Fruit fly (Drosophila melanogaster) whole organism, embryonic: ENCODE results near the gene Dnai2.
A peak's percentile ranks its signal among the peaks of the same experiment; 100 is the strongest.

ENCODE experiments used
- Abd-B ChIP-seq: fragments of 200-800 bp; sonication (Bioruptor generic); optimal IDR thresholded peaks from 2 replicates; lab custom pipeline; 2018; ENCODE audit warnings: missing biosample characterization, mild to moderate bottlenecking, missing genetic modification characterization, moderate library complexity
- C15 ChIP-seq: fragments of 200-800 bp; sonication (Bioruptor generic); IDR thresholded peaks from 3 replicates; pipeline ENCODE4 v1.3.6; 2022; ENCODE audit warnings: missing biosample characterization, missing genetic modification characterization
- CG12104 ChIP-seq: fragments of 200-800 bp; sonication (Bioruptor generic); optimal IDR thresholded peaks from 3 replicates; lab custom pipeline; 2016; ENCODE audit warnings: missing biosample characterization, missing genetic modification characterization
- CG12155 ChIP-seq: fragments of 200-800 bp; sonication (Bioruptor generic); optimal IDR thresholded peaks from 3 replicates; lab custom pipeline; 2016; ENCODE audit warnings: missing biosample characterization, missing genetic modification characterization
- CG12769 ChIP-seq: fragments of 200-800 bp; sonication (Bioruptor generic); optimal IDR thresholded peaks from 2 replicates; lab custom pipeline; 2019; ENCODE audit warnings: missing biosample characterization, mild to moderate bottlenecking, missing genetic modification characterization, moderate library complexity
- CG13894 ChIP-seq: fragments of 200-800 bp; sonication (Bioruptor generic); optimal IDR thresholded peaks from 3 replicates; lab custom pipeline; 2018; ENCODE audit warnings: missing biosample characterization, mild to moderate bottlenecking, missing genetic modification characterization, moderate library complexity
- CG1647 ChIP-seq: fragments of 200-800 bp; sonication (Bioruptor generic); optimal IDR thresholded peaks from 3 replicates; lab custom pipeline; 2016; ENCODE audit warnings: missing biosample characterization, missing genetic modification characterization
- CG16863 ChIP-seq: fragments of 200-800 bp; sonication (Bioruptor generic); optimal IDR thresholded peaks from 3 replicates; lab custom pipeline; 2016; ENCODE audit warnings: missing biosample characterization, missing genetic modification characterization
- CG17328 ChIP-seq: fragments of 200-800 bp; sonication (Bioruptor generic); IDR thresholded peaks from 2 replicates; pipeline ENCODE4 v1.3.6; 2022; ENCODE audit warnings: missing biosample characterization, missing genetic modification characterization
- CG17612 ChIP-seq: fragments of 200-800 bp; sonication (Bioruptor generic); IDR thresholded peaks from 2 replicates; pipeline ENCODE4 v1.3.6; 2022; ENCODE audit warnings: missing biosample characterization, missing genetic modification characterization
- CG17912 ChIP-seq: fragments of 200-800 bp; sonication (Bioruptor generic); optimal IDR thresholded peaks from 2 replicates; lab custom pipeline; 2018; ENCODE audit warnings: missing biosample characterization, mild to moderate bottlenecking, missing genetic modification characterization
- CG18011 ChIP-seq: fragments of 200-800 bp; sonication (Bioruptor generic); optimal IDR thresholded peaks from 2 replicates; lab custom pipeline; 2017; ENCODE audit warnings: missing biosample characterization, missing genetic modification characterization, mild to moderate bottlenecking, moderate library complexity, missing genotype
- CG18764 ChIP-seq: fragments of 200-800 bp; sonication (Bioruptor generic); optimal IDR thresholded peaks from 3 replicates; lab custom pipeline; 2016; ENCODE audit warnings: missing biosample characterization, missing genetic modification characterization
- CG2116 ChIP-seq: fragments of 200-800 bp; sonication (Bioruptor generic); optimal IDR thresholded peaks from 3 replicates; lab custom pipeline; 2018; ENCODE audit warnings: missing biosample characterization, mild to moderate bottlenecking, missing genetic modification characterization
- CG3065 ChIP-seq: fragments of 200-800 bp; sonication (Bioruptor generic); optimal IDR thresholded peaks from 2 replicates; lab custom pipeline; 2016; ENCODE audit warnings: missing biosample characterization, missing genetic modification characterization
- CG3995 ChIP-seq: fragments of 200-800 bp; sonication (Bioruptor generic); optimal IDR thresholded peaks from 3 replicates; lab custom pipeline; 2016; ENCODE audit warnings: missing biosample characterization, missing genetic modification characterization
- CG4282 ChIP-seq: fragments of 200-800 bp; sonication (Bioruptor generic); optimal IDR thresholded peaks from 2 replicates; lab custom pipeline; 2016; ENCODE audit warnings: missing biosample characterization, missing genetic modification characterization
- CG6689 ChIP-seq: fragments of 200-800 bp; sonication (Bioruptor generic); IDR thresholded peaks from 2 replicates; pipeline ENCODE4 v1.3.6; 2022; ENCODE audit warnings: missing biosample characterization, missing genetic modification characterization
- CG6765 ChIP-seq: fragments of 200-800 bp; sonication (Bioruptor generic); optimal IDR thresholded peaks from 3 replicates; lab custom pipeline; 2017; ENCODE audit warnings: missing biosample characterization, mild to moderate bottlenecking, missing genetic modification characterization
- CG9437 ChIP-seq: fragments of 200-800 bp; sonication (Bioruptor generic); optimal IDR thresholded peaks from 2 replicates; lab custom pipeline; 2018; ENCODE audit warnings: missing biosample characterization, mild to moderate bottlenecking, missing genetic modification characterization
- CG9727 ChIP-seq: fragments of 200-800 bp; sonication (Bioruptor generic); optimal IDR thresholded peaks from 3 replicates; lab custom pipeline; 2017; ENCODE audit warnings: missing biosample characterization, mild to moderate bottlenecking, missing genetic modification characterization
- D19A ChIP-seq: fragments of 200-800 bp; optimal IDR thresholded peaks from 3 replicates; lab custom pipeline; 2019; ENCODE audit warnings: missing biosample characterization, mild to moderate bottlenecking, missing genetic modification characterization, moderate library complexity
- E2f2 ChIP-seq: fragments of 200-800 bp; sonication (Bioruptor generic); IDR thresholded peaks from 2 replicates; pipeline ENCODE4 v1.3.6; 2022; ENCODE audit warnings: missing biosample characterization, missing genetic modification characterization
- GATAe ChIP-seq: fragments of 200-800 bp; sonication (Bioruptor generic); conservative IDR thresholded peaks from 2 replicates; pipeline ENCODE4 v1.3.6; 2022; ENCODE audit warnings: missing biosample characterization, missing genetic modification characterization
- Lhr ChIP-seq: fragments of 200-800 bp; sonication (Bioruptor generic); optimal IDR thresholded peaks from 3 replicates; lab custom pipeline; 2017; ENCODE audit warnings: mild to moderate bottlenecking, missing biosample characterization, missing genetic modification reagents, missing genetic modification characterization
- NC2β ChIP-seq: fragments of 200-800 bp; sonication (Bioruptor generic); optimal IDR thresholded peaks from 2 replicates; lab custom pipeline; 2016; ENCODE audit warnings: missing biosample characterization, missing genetic modification characterization
- Rfx ChIP-seq: fragments of 200-800 bp; sonication (Bioruptor generic); IDR thresholded peaks from 2 replicates; pipeline ENCODE4 v1.3.6; 2022; ENCODE audit warnings: missing biosample characterization, missing genetic modification characterization
- Rx ChIP-seq: fragments of 200-800 bp; sonication (Bioruptor generic); IDR thresholded peaks from 2 replicates; pipeline ENCODE4 v1.3.6; 2022; ENCODE audit warnings: missing biosample characterization, missing genetic modification characterization
- ara ChIP-seq: fragments of 200-800 bp; sonication (Bioruptor generic); IDR thresholded peaks from 2 replicates; pipeline ENCODE4 v1.3.6; 2022; ENCODE audit warnings: missing biosample characterization, missing genetic modification characterization
- bab2 ChIP-seq: fragments of 200-800 bp; sonication (Bioruptor generic); optimal IDR thresholded peaks from 2 replicates; lab custom pipeline; 2016; ENCODE audit warnings: missing biosample characterization, missing genetic modification characterization
- bsh ChIP-seq, 2 experiments: fragments of 200-800 bp; sonication (Bioruptor generic); optimal IDR thresholded peaks; 2 replicates each; lab custom pipeline; 2017 to 2018; ENCODE audit warnings: mild to moderate bottlenecking in 2 of 2, missing biosample characterization in 2 of 2, missing genetic modification characterization in 2 of 2, moderate library complexity in 1 of 2
- cato ChIP-seq: fragments of 200-800 bp; sonication (Bioruptor generic); optimal IDR thresholded peaks from 2 replicates; lab custom pipeline; 2016; ENCODE audit warnings: missing biosample characterization, missing genetic modification characterization, borderline replicate concordance
- chif ChIP-seq, 2 experiments: fragments of 200-800 bp; sonication (Bioruptor generic); optimal IDR thresholded peaks; 3 replicates each; lab custom pipeline; 2016; ENCODE audit warnings: missing biosample characterization in 2 of 2, missing genetic modification characterization in 2 of 2
- ci ChIP-seq: fragments of 200-800 bp; sonication (Bioruptor generic); IDR thresholded peaks from 3 replicates; pipeline ENCODE4 v1.3.6; 2022; ENCODE audit warnings: missing biosample characterization, missing genetic modification characterization
- dimm ChIP-seq: fragments of 200-800 bp; sonication (Bioruptor generic); IDR thresholded peaks from 2 replicates; pipeline ENCODE4 v1.3.6; 2022; ENCODE audit warnings: missing biosample characterization, missing genetic modification characterization
- hbn ChIP-seq: fragments of 200-800 bp; sonication (Bioruptor generic); IDR thresholded peaks from 2 replicates; pipeline ENCODE4 v1.3.6; 2022; ENCODE audit warnings: missing biosample characterization, missing genetic modification characterization; ENCODE audit not compliant: partially characterized antibody
- insv ChIP-seq, 2 experiments: fragments of 200-800 bp; sonication (Bioruptor generic); optimal IDR thresholded peaks; 3 replicates each; lab custom pipeline; 2016 to 2018; ENCODE audit warnings: missing biosample characterization in 2 of 2, missing genetic modification characterization in 2 of 2
- klu ChIP-seq: fragments of 200-800 bp; sonication (Bioruptor generic); IDR thresholded peaks from 2 replicates; pipeline ENCODE4 v1.3.6; 2022; ENCODE audit warnings: missing biosample characterization, missing genetic modification characterization
- lbe ChIP-seq: fragments of 200-800 bp; sonication (Bioruptor generic); optimal IDR thresholded peaks from 2 replicates; lab custom pipeline; 2016; ENCODE audit warnings: missing biosample characterization, mild to moderate bottlenecking, missing genetic modification characterization
- otp ChIP-seq: fragments of 200-800 bp; sonication (Bioruptor generic); IDR thresholded peaks from 3 replicates; pipeline ENCODE4, ENCODE4 v1.3.6; 2022; ENCODE audit warnings: missing biosample characterization, missing genetic modification characterization
- sens ChIP-seq: fragments of 200-800 bp; sonication (Bioruptor generic); peaks from one replicate; lab custom pipeline; 2016; ENCODE audit warnings: missing biosample characterization, missing genetic modification characterization
- sima ChIP-seq: fragments of 200-800 bp; sonication (Bioruptor generic); optimal IDR thresholded peaks from 2 replicates; lab custom pipeline; 2016; ENCODE audit warnings: missing biosample characterization, missing genetic modification characterization
- slbo ChIP-seq: fragments of 200-800 bp; sonication (Bioruptor generic); IDR thresholded peaks from 2 replicates; pipeline ENCODE4 v1.3.6; 2022; ENCODE audit warnings: missing biosample characterization, missing genetic modification characterization
- slp2 ChIP-seq: fragments of 200-800 bp; sonication (Bioruptor generic); optimal IDR thresholded peaks from 2 replicates; lab custom pipeline; 2016; ENCODE audit warnings: missing biosample characterization, missing genetic modification characterization
- sna ChIP-seq: fragments of 200-800 bp; sonication (Bioruptor generic); IDR thresholded peaks from 2 replicates; pipeline ENCODE4 v1.3.6; 2022; ENCODE audit warnings: missing biosample characterization, missing genetic modification characterization; ENCODE audit not compliant: partially characterized antibody
- tna ChIP-seq: fragments of 200-800 bp; sonication (Bioruptor generic); IDR thresholded peaks from 2 replicates; pipeline ENCODE4 v1.3.6; 2022; ENCODE audit warnings: missing biosample characterization, missing genetic modification characterization; ENCODE audit not compliant: partially characterized antibody
- toy ChIP-seq: fragments of 200-800 bp; sonication (Bioruptor generic); IDR thresholded peaks from 2 replicates; pipeline ENCODE4 v1.3.6; 2022; ENCODE audit warnings: missing biosample characterization, missing genetic modification characterization
- trem ChIP-seq: fragments of 200-800 bp; optimal IDR thresholded peaks from 3 replicates; lab custom pipeline; 2019; ENCODE audit warnings: missing biosample characterization, mild to moderate bottlenecking, missing genetic modification characterization, moderate library complexity
- unpg ChIP-seq: fragments of 200-800 bp; sonication (Bioruptor generic); optimal IDR thresholded peaks from 3 replicates; lab custom pipeline; 2018; ENCODE audit warnings: missing biosample characterization, mild to moderate bottlenecking, missing genetic modification characterization, moderate library complexity
- vnd ChIP-seq: fragments of 200-800 bp; sonication (Bioruptor generic); IDR thresholded peaks from 3 replicates; pipeline ENCODE4 v1.3.6; 2022; ENCODE audit warnings: missing biosample characterization, missing genetic modification characterization; ENCODE audit not compliant: partially characterized antibody
- vvl ChIP-seq: fragments of 200-800 bp; sonication (Bioruptor generic); IDR thresholded peaks from 2 replicates; pipeline ENCODE4 v1.3.6; 2022; ENCODE audit warnings: missing biosample characterization, missing genetic modification characterization

Gene Dnai2

DNA sequence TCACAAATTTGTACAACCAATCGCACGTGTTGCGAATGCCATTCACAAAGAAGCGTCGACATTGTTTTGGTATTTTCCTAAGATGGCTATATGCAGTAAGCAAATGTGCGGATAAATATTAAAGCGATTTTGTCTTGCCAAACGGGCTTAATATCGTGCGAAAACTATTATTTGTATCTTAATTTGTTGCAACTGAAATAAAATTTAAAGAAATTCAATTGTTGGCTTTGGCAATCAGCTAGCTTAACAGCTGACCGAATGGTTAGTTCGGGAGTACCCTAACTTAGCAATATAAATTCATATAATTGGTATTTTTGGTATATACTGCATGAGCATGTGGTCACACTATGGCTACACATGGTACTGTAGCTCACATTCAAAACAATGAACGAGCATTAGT, 50.7 kb downstream of the Dnai2 start, which contains the start of the genes RIOK1 and Polr3H (continued):
- TF ChIP-seq Rfx (GFP tag; lab: Robert Waterston, UW) (peak; percentile 72), D19A (tag; lab: Kevin White, UChicago) (no peak), slbo (GFP tag; lab: Robert Waterston, UW) (peak; percentile 72), insv (GFP tag; optimal IDR thresholded peaks at IDR 0.05; lab: Kevin White, UChicago) (no peak), toy (GFP tag; lab: Robert Waterston, UW) (no peak), CG16863 (peak; percentile 61), CG13894 (tag; lab: Kevin White, UChicago) (no peak), otp (no peak), cato (GFP tag; lab: Kevin White, UChicago) (peak; percentile 41), slp2 (GFP tag; lab: Kevin White, UChicago) (peak; percentile 46), tna (GFP tag; lab: Robert Waterston, UW) (no peak), C15 (GFP tag; lab: Robert Waterston, UW) (no peak), CG17912 (no peak), CG4282 (peak; percentile 14), ci (GFP tag; lab: Robert Waterston, UW) (peak; percentile 65; the same call in 2 of the 3 replicates), bab2 (GFP tag; lab: Kevin White, UChicago) (peak; percentile 20), CG6765 (GFP tag; lab: Kevin White, UChicago) (no peak), CG17328 (GFP tag; lab: Robert Waterston, UW) (peak; percentile 68), CG6689 (GFP tag; lab: Robert Waterston, UW) (peak; percentile 58), ara (GFP tag; lab: Robert Waterston, UW) (peak; percentile 21; the same call in 1 of the 2 replicates), CG18011 (peak; percentile 59), CG12155 (peak; percentile 68), NC2β (GFP tag; lab: Kevin White, UChicago) (peak; percentile 67), trem (tag; lab: Kevin White, UChicago) (peak; percentile 70), lbe (GFP tag; lab: Kevin White, UChicago) (no peak), vnd (GFP tag; lab: Robert Waterston, UW) (no peak), hbn (GFP tag; lab: Robert Waterston, UW) (no peak), bsh (GFP tag; optimal IDR thresholded peaks at IDR 0.05; lab: Kevin White, UChicago) (no peak), CG3995 (GFP tag; lab: Kevin White, UChicago) (peak; percentile 60), CG2116 (GFP tag; lab: Kevin White, UChicago) (peak; percentile 53), Abd-B (GFP tag; lab: Kevin White, UChicago) (no peak), CG1647 (GFP tag; lab: Kevin White, UChicago) (peak; percentile 43), CG3065 (GFP tag; lab: Kevin White, UChicago) (peak; percentile 25), Rx (no peak; the same call in 1 of the 2 replicates), unpg (no peak), klu (0 out of 2 replicates have a peak, but pooled peaks have one; percentile 28), sens (GFP tag; lab: Kevin White, UChicago) (peak; percentile 97), sima (GFP tag; lab: Kevin White, UChicago) (no peak), GATAe (GFP tag; lab: Robert Waterston, UW) (no peak), CG9437 (GFP tag; lab: Kevin White, UChicago) (no peak), Lhr (GFP tag; lab: Kevin White, UChicago) (peak; percentile 63), chif (GFP tag; optimal IDR thresholded peaks at IDR 0.05; lab: Kevin White, UChicago) (peak; percentile 62 to 76), sna (no peak), CG12104 (GFP tag; lab: Kevin White, UChicago) (no peak), E2f2 (GFP tag; lab: Robert Waterston, UW) (peak; percentile 67), CG17612 (GFP tag; lab: Robert Waterston, UW) (0 out of 2 replicates have a peak, but pooled peaks have one; percentile 8), vvl (GFP tag; lab: Robert Waterston, UW) (peak; percentile 64; the same call in 1 of the 2 replicates), CG12769 (tag; lab: Kevin White, UChicago) (no peak), CG9727 (GFP tag; lab: Kevin White, UChicago) (peak; percentile 33), CG18764 (GFP tag; lab: Kevin White, UChicago) (no peak), dimm (GFP tag; lab: Robert Waterston, UW) (no peak)
